Fruit fly (Drosophila melanogaster): ENCODE measurements around the gene PhKgamma.

Gene PhKgamma

dm6 chrX:11694959-11695882, at the start of gene PhKgamma:
TSS of gene PhKgamma (plus strand) at chrX:11695137.
- peak; percentile 71 for TF ChIP-seq tj (GFP tag; optimal IDR thresholded peaks at IDR 0.05)
- peak; percentile 35 for TF ChIP-seq ovo (GFP tag; optimal IDR thresholded peaks at IDR 0.05)
- no peak for TF ChIP-seq CG5204 (GFP tag; optimal IDR thresholded peaks at IDR 0.05)
- TF ChIP-seq CG7045 (GFP tag; optimal IDR thresholded peaks at IDR 0.05), result no peak
- peak; percentile 0 for TF ChIP-seq CG12768 (GFP tag; optimal IDR thresholded peaks at IDR 0.05)
- no peak for TF ChIP-seq Hr96 (GFP tag; optimal IDR thresholded peaks at IDR 0.05)
- peak; percentile 34 for TF ChIP-seq CG7101 (tag; optimal IDR thresholded peaks at IDR 0.05)
- TF ChIP-seq toe (GFP tag; optimal IDR thresholded peaks at IDR 0.05), result peak; percentile 41
- peak; percentile 32 for TF ChIP-seq CG1620 (GFP tag; optimal IDR thresholded peaks at IDR 0.05)
- TF ChIP-seq bab1 (GFP tag; optimal IDR thresholded peaks at IDR 0.05), result peak; percentile 66
- peak; percentile 86 for TF ChIP-seq Mnt (GFP tag; optimal IDR thresholded peaks at IDR 0.05)
- TF ChIP-seq pad (GFP tag; optimal IDR thresholded peaks at IDR 0.05), result peak; percentile 16
- TF ChIP-seq kay (GFP tag; ENCODE audit: borderline replicate concordance), result peak; percentile 83
- no peak for TF ChIP-seq cnc (optimal IDR thresholded peaks at IDR 0.05)
- TF ChIP-seq CG33017 (tag; optimal IDR thresholded peaks at IDR 0.05), result no peak
- TF ChIP-seq cic (GFP tag; optimal IDR thresholded peaks at IDR 0.05), result peak; percentile 65
- peak; percentile 50 for TF ChIP-seq CG11617 (GFP tag; optimal IDR thresholded peaks at IDR 0.05)
- TF ChIP-seq CG14711 (tag; optimal IDR thresholded peaks at IDR 0.05), result peak; percentile 2

dm6 chrX:11651420-11651819, 43.5 kb upstream of the PhKgamma start:
- TF ChIP-seq cnc (optimal IDR thresholded peaks at IDR 0.05) (no peak), CG11617 (GFP tag; optimal IDR thresholded peaks at IDR 0.05) (no peak), pad (GFP tag; optimal IDR thresholded peaks at IDR 0.05) (no peak), tj (GFP tag; optimal IDR thresholded peaks at IDR 0.05) (no peak), CG33017 (tag; optimal IDR thresholded peaks at IDR 0.05) (no peak), CG7045 (GFP tag; optimal IDR thresholded peaks at IDR 0.05) (no peak), CG5204 (GFP tag; optimal IDR thresholded peaks at IDR 0.05) (no peak), kay (GFP tag; ENCODE audit: borderline replicate concordance) (no peak), Crg-1 (GFP tag; optimal IDR thresholded peaks at IDR 0.05) (no peak), CG14711 (tag; optimal IDR thresholded peaks at IDR 0.05) (no peak), bab1 (GFP tag; optimal IDR thresholded peaks at IDR 0.05) (no peak), cic (GFP tag; optimal IDR thresholded peaks at IDR 0.05) (no peak), ovo (GFP tag; optimal IDR thresholded peaks at IDR 0.05) (no peak), Mnt (GFP tag; optimal IDR thresholded peaks at IDR 0.05) (no peak), CG7101 (tag; optimal IDR thresholded peaks at IDR 0.05) (no peak), toe (GFP tag; optimal IDR thresholded peaks at IDR 0.05) (no peak), Hr96 (GFP tag; optimal IDR thresholded peaks at IDR 0.05) (no peak), CG1620 (GFP tag; optimal IDR thresholded peaks at IDR 0.05) (no peak)

- TF ChIP-seq tj (GFP tag; optimal IDR thresholded peaks at IDR 0.05) (no peak), ovo (GFP tag; optimal IDR thresholded peaks at IDR 0.05) (no peak), CG11617 (GFP tag; optimal IDR thresholded peaks at IDR 0.05) (no peak), cic (GFP tag; optimal IDR thresholded peaks at IDR 0.05) (no peak), cnc (optimal IDR thresholded peaks at IDR 0.05) (no peak), CG5204 (GFP tag; optimal IDR thresholded peaks at IDR 0.05) (no peak), kay (GFP tag; ENCODE audit: borderline replicate concordance) (no peak), CG12768 (GFP tag; optimal IDR thresholded peaks at IDR 0.05) (no peak), Clk (GFP tag; optimal IDR thresholded peaks at IDR 0.05) (no peak), CG1620 (GFP tag; optimal IDR thresholded peaks at IDR 0.05) (no peak), bab1 (GFP tag; optimal IDR thresholded peaks at IDR 0.05) (no peak), Mnt (GFP tag; optimal IDR thresholded peaks at IDR 0.05) (no peak), CG7045 (GFP tag; optimal IDR thresholded peaks at IDR 0.05) (no peak), Hr96 (GFP tag; optimal IDR thresholded peaks at IDR 0.05) (no peak), CG7101 (tag; optimal IDR thresholded peaks at IDR 0.05) (no peak), CG14711 (tag; optimal IDR thresholded peaks at IDR 0.05) (no peak)
Observed at dm6 chrX:11652991-11653390, 41.9 kb upstream of the PhKgamma start.

dm6 chrX:11657140-11657539, 37.8 kb upstream of the PhKgamma start:
- no peak for TF ChIP-seq CG11617 (GFP tag; optimal IDR thresholded peaks at IDR 0.05)
- no peak for TF ChIP-seq CG12768 (GFP tag; optimal IDR thresholded peaks at IDR 0.05)
- TF ChIP-seq Hr96 (GFP tag; optimal IDR thresholded peaks at IDR 0.05), result no peak
- TF ChIP-seq cic (GFP tag; optimal IDR thresholded peaks at IDR 0.05), result no peak
- TF ChIP-seq CG14711 (tag; optimal IDR thresholded peaks at IDR 0.05), result no peak
- no peak for TF ChIP-seq cnc (optimal IDR thresholded peaks at IDR 0.05)
- TF ChIP-seq CG1620 (GFP tag; optimal IDR thresholded peaks at IDR 0.05), result no peak
- no peak for TF ChIP-seq toe (GFP tag; optimal IDR thresholded peaks at IDR 0.05)
- TF ChIP-seq bab1 (GFP tag; optimal IDR thresholded peaks at IDR 0.05), result no peak
- TF ChIP-seq CG7101 (tag; optimal IDR thresholded peaks at IDR 0.05), result no peak
- no peak for TF ChIP-seq CG7045 (GFP tag; optimal IDR thresholded peaks at IDR 0.05)
- no peak for TF ChIP-seq kay (GFP tag; ENCODE audit: borderline replicate concordance)
- no peak for TF ChIP-seq pad (GFP tag; optimal IDR thresholded peaks at IDR 0.05)
- TF ChIP-seq tj (GFP tag; optimal IDR thresholded peaks at IDR 0.05), result no peak
- TF ChIP-seq ovo (GFP tag; optimal IDR thresholded peaks at IDR 0.05), result no peak
- no peak for TF ChIP-seq CG33017 (tag; optimal IDR thresholded peaks at IDR 0.05)
- no peak for TF ChIP-seq CG5204 (GFP tag; optimal IDR thresholded peaks at IDR 0.05)
- TF ChIP-seq Clk (GFP tag; optimal IDR thresholded peaks at IDR 0.05), result no peak
- TF ChIP-seq Crg-1 (GFP tag; optimal IDR thresholded peaks at IDR 0.05), result no peak
- no peak for TF ChIP-seq Mnt (GFP tag; optimal IDR thresholded peaks at IDR 0.05)

- TF ChIP-seq tj (GFP tag; optimal IDR thresholded peaks at IDR 0.05) (no peak), CG5204 (GFP tag; optimal IDR thresholded peaks at IDR 0.05) (no peak), bab1 (GFP tag; optimal IDR thresholded peaks at IDR 0.05) (no peak), Clk (GFP tag; optimal IDR thresholded peaks at IDR 0.05) (no peak), Mnt (GFP tag; optimal IDR thresholded peaks at IDR 0.05) (no peak), pad (GFP tag; optimal IDR thresholded peaks at IDR 0.05) (no peak), toe (GFP tag; optimal IDR thresholded peaks at IDR 0.05) (no peak), cic (GFP tag; optimal IDR thresholded peaks at IDR 0.05) (no peak), CG12768 (GFP tag; optimal IDR thresholded peaks at IDR 0.05) (no peak), CG1620 (GFP tag; optimal IDR thresholded peaks at IDR 0.05) (no peak), CG33017 (tag; optimal IDR thresholded peaks at IDR 0.05) (no peak), ovo (GFP tag; optimal IDR thresholded peaks at IDR 0.05) (no peak), CG7101 (tag; optimal IDR thresholded peaks at IDR 0.05) (no peak), CG7045 (GFP tag; optimal IDR thresholded peaks at IDR 0.05) (no peak), cnc (optimal IDR thresholded peaks at IDR 0.05) (no peak), Hr96 (GFP tag; optimal IDR thresholded peaks at IDR 0.05) (no peak), CG14711 (tag; optimal IDR thresholded peaks at IDR 0.05) (no peak), CG11617 (GFP tag; optimal IDR thresholded peaks at IDR 0.05) (no peak), kay (GFP tag; ENCODE audit: borderline replicate concordance) (no peak)
Observed at dm6 chrX:11658181-11658842, 36.6 kb upstream of the PhKgamma start.

Measured in whole organism, adult.